Worm (Caenorhabditis elegans) whole organism, L2 larva: ENCODE data around the gene Y25C1A.2.

ENCODE experiments used
- fos-1 ChIP-seq: fragments of 150-350 bp; optimal IDR thresholded peaks from 2 replicates; lab custom pipeline; 2014; ENCODE audit warnings: missing biosample characterization, missing genetic modification characterization
- gmeb-1 ChIP-seq: fragments of 150-350 bp; optimal IDR thresholded peaks from 2 replicates; lab custom pipeline; 2014; ENCODE audit warnings: missing biosample characterization, missing genetic modification characterization
- nhr-25 ChIP-seq: fragments of 150-350 bp; sonication (generic microtip); optimal IDR thresholded peaks from 3 replicates; lab custom pipeline; 2014; ENCODE audit warnings: missing biosample characterization, missing genetic modification characterization
- nhr-6 ChIP-seq: fragments of 150-350 bp; optimal IDR thresholded peaks from 2 replicates; lab custom pipeline; 2014; ENCODE audit warnings: missing biosample characterization, missing genetic modification characterization
- zag-1 ChIP-seq: fragments of 150-350 bp; optimal IDR thresholded peaks from 2 replicates; lab custom pipeline; 2014; ENCODE audit warnings: missing biosample characterization, missing genetic modification characterization

ce11 chrII:3126341-3126740 is 13.9 kb downstream of the Y25C1A.2 start, which contains the start of gene ins-19:
- TF ChIP-seq nhr-25 (no peak), gmeb-1 (tag; lab: Kevin White, UChicago) (no peak), nhr-6 (tag; lab: Kevin White, UChicago) (no peak), fos-1 (tag; lab: Kevin White, UChicago) (no peak), zag-1 (tag; lab: Kevin White, UChicago) (no peak)
